Worm (Caenorhabditis elegans) whole organism, L4/young adult: ENCODE measurements around the gene cyn-16.

Experiments used
- W03F9.2 ChIP-seq: fragments of 150-350 bp; optimal IDR thresholded peaks from 2 replicates; lab custom pipeline; 2014; ENCODE audit warnings: missing biosample characterization, missing genetic modification characterization
- dao-5 ChIP-seq: sonication (generic microtip); optimal IDR thresholded peaks from 2 replicates; lab custom pipeline; 2016; ENCODE audit warnings: missing genotype, missing genetic modification characterization, moderate library complexity, missing compliant biosample characterization
- him-1 ChIP-seq: sonication (generic microtip); optimal IDR thresholded peaks from 2 replicates; lab custom pipeline; 2016; ENCODE audit warnings: missing genotype, missing genetic modification reagents, missing genetic modification characterization, missing compliant biosample characterization

DNA sequence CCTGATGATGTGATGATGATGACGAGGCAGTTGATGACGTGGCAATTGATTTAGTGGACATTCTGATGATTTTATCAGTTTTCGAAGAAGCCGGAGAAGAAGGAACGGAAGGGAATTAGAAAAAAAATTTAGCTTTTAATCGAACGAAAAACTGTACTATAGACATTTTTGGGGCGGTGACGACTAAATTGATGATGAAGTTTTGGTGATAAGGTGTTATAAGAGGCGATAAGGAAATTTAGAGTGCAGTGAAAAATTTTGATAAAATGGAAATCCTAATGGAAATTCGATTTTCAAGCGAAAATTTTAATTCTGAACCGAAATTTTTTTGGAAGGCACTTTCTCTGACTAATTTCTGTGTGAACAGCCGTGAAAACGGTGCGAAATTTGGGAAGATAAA, 43.5 kb upstream of the cyn-16 start:
- TF ChIP-seq him-1 (tag; lab: Kevin White, UChicago) (no peak), W03F9.2 (tag; lab: Kevin White, UChicago) (no peak), dao-5 (tag; lab: Kevin White, UChicago) (no peak)
